Worm (Caenorhabditis elegans) whole organism, L3 larva: ENCODE data around the gene C29F9.5.

Experiments used
- ZK546.5 ChIP-seq: sonication (generic microtip); optimal IDR thresholded peaks from 2 replicates; lab custom pipeline; 2017; ENCODE audit warnings: missing biosample characterization, missing genetic modification characterization
- aly-2 ChIP-seq: fragments of 150-350 bp; optimal IDR thresholded peaks from 2 replicates; lab custom pipeline; 2014; ENCODE audit warnings: missing biosample characterization, missing genetic modification characterization
- ceh-16 ChIP-seq: sonication (generic microtip); optimal IDR thresholded peaks from 2 replicates; lab custom pipeline; 2017; ENCODE audit warnings: missing biosample characterization, missing genetic modification characterization
- egl-27 ChIP-seq: sonication (generic microtip); optimal IDR thresholded peaks from 4 replicates; lab custom pipeline; 2017; ENCODE audit warnings: missing biosample characterization, missing genetic modification reagents, missing genetic modification characterization
- elt-1 ChIP-seq: fragments of 150-350 bp; optimal IDR thresholded peaks from 2 replicates; lab custom pipeline; 2014; ENCODE audit warnings: missing biosample characterization, missing genetic modification characterization
- elt-2 ChIP-seq: sonication (generic microtip); optimal IDR thresholded peaks from 2 replicates; lab custom pipeline; 2016; ENCODE audit warnings: missing genetic modification reagents, mild to moderate bottlenecking, missing genetic modification characterization, missing compliant biosample characterization
- nhr-12 ChIP-seq: fragments of 150-350 bp; optimal IDR thresholded peaks from 2 replicates; lab custom pipeline; 2014; ENCODE audit warnings: missing biosample characterization, missing genetic modification characterization
- nhr-237 ChIP-seq: fragments of 150-350 bp; optimal IDR thresholded peaks from 2 replicates; lab custom pipeline; 2014; ENCODE audit warnings: missing biosample characterization, missing genetic modification characterization
- pha-4 ChIP-seq: fragments of 150-350 bp; optimal IDR thresholded peaks from 2 replicates; lab custom pipeline; 2014; ENCODE audit warnings: missing biosample characterization, missing genetic modification reagents, missing genetic modification characterization

DNA sequence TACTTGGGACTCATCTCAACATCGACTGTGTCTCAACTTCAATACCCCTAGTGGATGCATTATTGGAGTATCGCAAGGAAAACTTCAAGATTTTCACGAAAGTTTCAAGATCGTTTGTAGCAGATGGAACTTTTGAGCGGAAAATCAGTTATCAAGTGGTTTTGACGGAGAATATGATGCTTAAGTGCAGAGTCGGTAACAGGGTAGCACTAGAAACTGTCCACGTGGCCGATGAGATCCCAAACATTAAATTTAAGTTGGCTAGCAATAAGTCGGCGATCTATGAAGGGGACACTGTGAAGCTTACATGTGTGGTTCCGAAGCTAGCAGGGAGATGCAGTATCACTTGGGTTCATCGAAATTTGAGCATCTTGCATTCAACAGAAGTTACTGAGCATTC lies 41.8 kb downstream of the C29F9.5 start:
- TF ChIP-seq nhr-237 (tag; lab: Kevin White, UChicago) (no peak), ZK546.5 (tag; lab: Kevin White, UChicago) (no peak), elt-2 (tag; lab: Kevin White, UChicago) (no peak), pha-4 (no peak), nhr-12 (tag; lab: Kevin White, UChicago) (no peak), aly-2 (tag; lab: Kevin White, UChicago) (no peak), egl-27 (tag; lab: Kevin White, UChicago) (no peak), elt-1 (no peak), ceh-16 (tag; lab: Kevin White, UChicago) (no peak)
